Fruit fly (Drosophila melanogaster) whole organism, embryonic: ENCODE results near the gene CG32176.

Experiments
- Aef1 ChIP-seq: fragments of 200-800 bp; sonication (Bioruptor generic); IDR thresholded peaks from 3 replicates; pipeline ENCODE4 v1.3.6; 2022; ENCODE audit warnings: missing biosample characterization, missing genetic modification characterization
- CG11504 ChIP-seq: fragments of 200-800 bp; sonication (Bioruptor generic); optimal IDR thresholded peaks from 3 replicates; lab custom pipeline; 2019; ENCODE audit warnings: missing biosample characterization, mild to moderate bottlenecking, missing genetic modification characterization, moderate library complexity
- CG12219 ChIP-seq: fragments of 200-800 bp; sonication (Bioruptor generic); optimal IDR thresholded peaks from 3 replicates; lab custom pipeline; 2018; ENCODE audit warnings: missing biosample characterization, mild to moderate bottlenecking, missing genetic modification characterization
- CG12769 ChIP-seq: fragments of 200-800 bp; sonication (Bioruptor generic); optimal IDR thresholded peaks from 2 replicates; lab custom pipeline; 2019; ENCODE audit warnings: missing biosample characterization, mild to moderate bottlenecking, missing genetic modification characterization, moderate library complexity
- CG14441 ChIP-seq: fragments of 200-800 bp; sonication (Bioruptor generic); IDR thresholded peaks from 2 replicates; pipeline ENCODE4 v1.3.6; 2022; ENCODE audit warnings: missing biosample characterization, missing genetic modification characterization
- CG14860 ChIP-seq: fragments of 200-800 bp; sonication (Bioruptor generic); IDR thresholded peaks from 3 replicates; pipeline ENCODE4 v1.3.6; 2022; ENCODE audit warnings: missing biosample characterization, missing genetic modification characterization; ENCODE audit not compliant: partially characterized antibody
- CG17186 ChIP-seq: fragments of 200-800 bp; sonication (Bioruptor generic); optimal IDR thresholded peaks from 3 replicates; lab custom pipeline; 2017; ENCODE audit warnings: missing biosample characterization, missing genetic modification reagents, missing genetic modification characterization
- CG17359 ChIP-seq: fragments of 200-800 bp; sonication (Bioruptor generic); optimal IDR thresholded peaks from 3 replicates; lab custom pipeline; 2018; ENCODE audit warnings: missing biosample characterization, mild to moderate bottlenecking, missing genetic modification characterization, moderate library complexity
- CG17568 ChIP-seq: fragments of 200-800 bp; sonication (Bioruptor generic); optimal IDR thresholded peaks from 2 replicates; lab custom pipeline; 2018; ENCODE audit warnings: missing biosample characterization, mild to moderate bottlenecking, missing genetic modification characterization, moderate library complexity
- CG1792 ChIP-seq: fragments of 200-800 bp; sonication (Bioruptor generic); optimal IDR thresholded peaks from 2 replicates; lab custom pipeline; 2016; ENCODE audit warnings: missing biosample characterization, missing genetic modification characterization
- CG18262 ChIP-seq: fragments of 200-800 bp; optimal IDR thresholded peaks from 3 replicates; lab custom pipeline; 2019; ENCODE audit warnings: missing biosample characterization, mild to moderate bottlenecking, missing genetic modification characterization, moderate library complexity
- CG18764 ChIP-seq: fragments of 200-800 bp; sonication (Bioruptor generic); optimal IDR thresholded peaks from 3 replicates; lab custom pipeline; 2016; ENCODE audit warnings: missing biosample characterization, missing genetic modification characterization
- CG3163 ChIP-seq: fragments of 200-800 bp; sonication (Bioruptor generic); optimal IDR thresholded peaks from 3 replicates; lab custom pipeline; 2016; ENCODE audit warnings: missing biosample characterization, missing genetic modification characterization
- CG33213 ChIP-seq: fragments of 200-800 bp; sonication (Bioruptor generic); optimal IDR thresholded peaks from 3 replicates; lab custom pipeline; 2016; ENCODE audit warnings: missing biosample characterization, missing genetic modification characterization
- CG3847 ChIP-seq: fragments of 200-800 bp; sonication (Bioruptor generic); IDR thresholded peaks from 2 replicates; pipeline ENCODE4 v1.3.6; 2022; ENCODE audit warnings: missing biosample characterization, missing genetic modification characterization
- CG4360 ChIP-seq: fragments of 200-800 bp; sonication (Bioruptor generic); IDR thresholded peaks from 2 replicates; pipeline ENCODE4 v1.3.6; 2022; ENCODE audit warnings: missing biosample characterization, missing genetic modification characterization
- CG4617 ChIP-seq: fragments of 200-800 bp; sonication (Bioruptor generic); optimal IDR thresholded peaks from 3 replicates; lab custom pipeline; 2016; ENCODE audit warnings: missing biosample characterization, missing genetic modification characterization, borderline replicate concordance
- CG4730 ChIP-seq: fragments of 200-800 bp; sonication (Bioruptor generic); IDR thresholded peaks from 2 replicates; pipeline ENCODE4 v1.3.6; 2022; ENCODE audit warnings: missing biosample characterization, missing genetic modification characterization
- CG6254 ChIP-seq: fragments of 200-800 bp; sonication (Bioruptor generic); optimal IDR thresholded peaks from 3 replicates; lab custom pipeline; 2017; ENCODE audit warnings: mild to moderate bottlenecking, missing biosample characterization, missing genetic modification reagents, missing genetic modification characterization
- CG7839 ChIP-seq: fragments of 200-800 bp; sonication (Bioruptor generic); optimal IDR thresholded peaks from 3 replicates; lab custom pipeline; 2018; ENCODE audit warnings: missing biosample characterization, mild to moderate bottlenecking, missing genetic modification characterization, moderate library complexity
- CG9876 ChIP-seq: fragments of 200-800 bp; sonication (Bioruptor generic); optimal IDR thresholded peaks from 2 replicates; lab custom pipeline; 2016; ENCODE audit warnings: missing biosample characterization, missing genetic modification characterization
- D ChIP-seq, 2 experiments: fragments of 200-800 bp in 1 of 2; fragments of >200 bp in 1 of 2; sonication (Bioruptor generic) in 1 of 2; optimal IDR thresholded peaks; 2 replicates in 1 of 2; 3 replicates in 1 of 2; lab custom pipeline; 2017; ENCODE audit warnings: mild to moderate bottlenecking in 1 of 2, missing biosample characterization in 1 of 2, missing genetic modification characterization in 1 of 2, missing genetic modification reagents in 1 of 2
- Hmr ChIP-seq: fragments of 200-800 bp; sonication (Bioruptor generic); optimal IDR thresholded peaks from 3 replicates; lab custom pipeline; 2017; ENCODE audit warnings: mild to moderate bottlenecking, missing biosample characterization, missing genetic modification reagents, missing genetic modification characterization
- Max ChIP-seq: fragments of 200-800 bp; sonication (Bioruptor generic); optimal IDR thresholded peaks from 2 replicates; lab custom pipeline; 2016; ENCODE audit warnings: missing biosample characterization, mild to moderate bottlenecking, missing genetic modification characterization
- Mrtf ChIP-seq: fragments of 200-800 bp; sonication (Bioruptor generic); IDR thresholded peaks from 3 replicates; pipeline ENCODE4 v1.3.6; 2022; ENCODE audit warnings: missing biosample characterization, missing genetic modification characterization
- NFAT ChIP-seq: fragments of 200-800 bp; sonication (Bioruptor generic); IDR thresholded peaks from 2 replicates; pipeline ENCODE4 v1.3.6; 2022; ENCODE audit warnings: missing biosample characterization, missing genetic modification characterization
- Nf-YB ChIP-seq: fragments of 200-800 bp; sonication (Bioruptor generic); optimal IDR thresholded peaks from 3 replicates; lab custom pipeline; 2019; ENCODE audit warnings: missing biosample characterization, mild to moderate bottlenecking, missing genetic modification characterization, moderate library complexity
- Optix ChIP-seq: fragments of 200-800 bp; sonication (Bioruptor generic); IDR thresholded peaks from 3 replicates; pipeline ENCODE4 v1.3.6; 2022; ENCODE audit warnings: missing biosample characterization, missing genetic modification characterization
- PHDP ChIP-seq: fragments of 200-800 bp; sonication (Bioruptor generic); optimal IDR thresholded peaks from 3 replicates; lab custom pipeline; 2018; ENCODE audit warnings: missing biosample characterization, mild to moderate bottlenecking, missing genetic modification characterization, moderate library complexity
- Rfx ChIP-seq: fragments of 200-800 bp; sonication (Bioruptor generic); IDR thresholded peaks from 2 replicates; pipeline ENCODE4 v1.3.6; 2022; ENCODE audit warnings: missing biosample characterization, missing genetic modification characterization
- Stat92E ChIP-seq, 3 experiments: fragments of >200 bp in 2 of 3; fragments of 200-800 bp in 1 of 3; sonication (Bioruptor generic) in 1 of 3; optimal IDR thresholded peaks; 2 replicates each; lab custom pipeline; 2017 to 2019; ENCODE audit warnings: missing biosample characterization in 3 of 3, missing genetic modification characterization in 3 of 3, mild to moderate bottlenecking in 1 of 3, moderate library complexity in 1 of 3
- chinmo ChIP-seq: fragments of 200-800 bp; sonication (Bioruptor generic); IDR thresholded peaks from 4 replicates; pipeline ENCODE4 v1.3.6; 2022; ENCODE audit warnings: missing biosample characterization, missing genetic modification characterization; ENCODE audit not compliant: partially characterized antibody
- croc ChIP-seq: fragments of 200-800 bp; sonication (Bioruptor generic); conservative IDR thresholded peaks from 3 replicates; pipeline ENCODE4 v1.3.6; 2022; ENCODE audit warnings: missing biosample characterization, missing genetic modification characterization
- eyg ChIP-seq: fragments of 200-800 bp; sonication (Bioruptor generic); optimal IDR thresholded peaks from 3 replicates; lab custom pipeline; 2016; ENCODE audit warnings: missing biosample characterization, missing genetic modification characterization
- fd96Cb ChIP-seq: fragments of 200-800 bp; sonication (Bioruptor generic); optimal IDR thresholded peaks from 2 replicates; lab custom pipeline; 2018; ENCODE audit warnings: missing biosample characterization, mild to moderate bottlenecking, missing genetic modification characterization, moderate library complexity
- gro ChIP-seq: fragments of 200-800 bp; sonication (Bioruptor generic); optimal IDR thresholded peaks from 2 replicates; lab custom pipeline; 2016; ENCODE audit warnings: missing biosample characterization, missing genetic modification characterization
- hb ChIP-seq: fragments of 200-800 bp; sonication (Bioruptor generic); IDR thresholded peaks from 3 replicates; pipeline ENCODE4 v1.3.6; 2022; ENCODE audit warnings: missing biosample characterization, missing genetic modification characterization; ENCODE audit not compliant: partially characterized antibody
- jing ChIP-seq: fragments of 200-800 bp; sonication (Bioruptor generic); optimal IDR thresholded peaks from 2 replicates; lab custom pipeline; 2018; ENCODE audit warnings: missing biosample characterization, mild to moderate bottlenecking, missing genetic modification characterization
- maf-S ChIP-seq: fragments of 200-800 bp; sonication (Bioruptor generic); optimal IDR thresholded peaks from 2 replicates; lab custom pipeline; 2016; ENCODE audit warnings: missing biosample characterization, missing genetic modification characterization
- nau ChIP-seq: fragments of 200-800 bp; sonication (Bioruptor generic); optimal IDR thresholded peaks from 3 replicates; lab custom pipeline; 2017; ENCODE audit warnings: missing biosample characterization, mild to moderate bottlenecking, missing genetic modification characterization, missing genetic modification reagents
- nerfin-1 ChIP-seq: fragments of 200-800 bp; sonication (Bioruptor generic); optimal IDR thresholded peaks from 3 replicates; lab custom pipeline; 2019; ENCODE audit warnings: missing biosample characterization, mild to moderate bottlenecking, missing genetic modification characterization, moderate library complexity
- nmo ChIP-seq: fragments of 200-800 bp; sonication (Bioruptor generic); optimal IDR thresholded peaks from 2 replicates; lab custom pipeline; 2018; ENCODE audit warnings: missing biosample characterization, mild to moderate bottlenecking, missing genetic modification characterization, moderate library complexity
- phol ChIP-seq: fragments of 200-800 bp; sonication (Bioruptor generic); optimal IDR thresholded peaks from 3 replicates; lab custom pipeline; 2018; ENCODE audit warnings: missing biosample characterization, mild to moderate bottlenecking, missing genetic modification characterization, moderate library complexity
- schlank ChIP-seq: fragments of 200-800 bp; sonication (Bioruptor generic); optimal IDR thresholded peaks from 2 replicates; lab custom pipeline; 2018; ENCODE audit warnings: missing biosample characterization, mild to moderate bottlenecking, missing genetic modification characterization
- slbo ChIP-seq: fragments of 200-800 bp; sonication (Bioruptor generic); IDR thresholded peaks from 2 replicates; pipeline ENCODE4 v1.3.6; 2022; ENCODE audit warnings: missing biosample characterization, missing genetic modification characterization
- tup ChIP-seq: fragments of 200-800 bp; sonication (Bioruptor generic); optimal IDR thresholded peaks from 2 replicates; lab custom pipeline; 2016; ENCODE audit warnings: missing biosample characterization, mild to moderate bottlenecking, missing genetic modification characterization, moderate library complexity
- unc-4 ChIP-seq: fragments of 200-800 bp; sonication (Bioruptor generic); IDR thresholded peaks from 2 replicates; pipeline ENCODE4 v1.3.6; 2022; ENCODE audit warnings: missing biosample characterization, missing genetic modification characterization; ENCODE audit not compliant: partially characterized antibody
- yki ChIP-seq: fragments of >200 bp; optimal IDR thresholded peaks from 3 replicates; lab custom pipeline; 2018
- zfh1 ChIP-seq: fragments of 200-800 bp; sonication (Bioruptor generic); IDR thresholded peaks from 3 replicates; pipeline ENCODE4 v1.3.6; 2022; ENCODE audit warnings: missing biosample characterization, missing genetic modification characterization

Gene CG32176

DNA sequence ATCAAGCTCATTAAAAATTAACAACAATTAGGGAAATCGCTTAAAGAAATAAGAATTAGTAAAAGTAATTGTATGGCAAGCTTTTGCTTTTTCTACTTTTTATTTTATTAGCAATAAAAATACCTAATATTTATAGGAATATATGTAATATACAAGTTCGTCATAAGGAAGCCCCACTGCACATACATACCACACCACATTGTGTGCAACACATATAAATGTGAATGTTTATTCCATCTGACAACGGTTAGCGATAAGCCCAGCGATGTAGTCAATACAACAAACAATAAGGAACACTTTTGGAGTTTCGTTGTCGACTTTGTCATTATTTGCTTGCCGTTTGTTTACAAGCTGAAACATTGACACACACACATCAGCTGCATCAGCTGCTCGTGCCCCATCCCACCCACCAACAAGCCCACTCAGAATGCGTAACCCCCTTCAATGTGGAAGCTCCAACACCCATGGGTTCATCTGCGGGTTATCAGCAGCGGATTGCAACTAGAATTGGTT is 51.7 kb downstream of the CG32176 start (continued):
- TF ChIP-seq slbo (GFP tag; lab: Robert Waterston, UW), result no peak
- peak; percentile 79 for TF ChIP-seq CG18262 (tag; lab: Kevin White, UChicago)
- no peak for TF ChIP-seq Aef1
- TF ChIP-seq fd96Cb (tag; lab: Kevin White, UChicago), result peak; percentile 61
- TF ChIP-seq CG4617 (GFP tag; lab: Kevin White, UChicago), result peak; percentile 29
- peak; percentile 86 for TF ChIP-seq CG17359 (tag; lab: Kevin White, UChicago)
- TF ChIP-seq NFAT, result no peak
- TF ChIP-seq zfh1 (GFP tag; lab: Robert Waterston, UW), result peak; percentile 81
- TF ChIP-seq hb (GFP tag; lab: Robert Waterston, UW), result no peak
- peak; percentile 90 for TF ChIP-seq nerfin-1 (tag; lab: Kevin White, UChicago)
- TF ChIP-seq Optix (GFP tag; lab: Robert Waterston, UW), result peak; percentile 42; the same call in 2 of the 3 replicates
- TF ChIP-seq chinmo (GFP tag; lab: Robert Waterston, UW), result 0 out of 4 replicates have a peak, but pooled peaks have one; percentile 23
- no peak for TF ChIP-seq CG4730 (GFP tag; lab: Robert Waterston, UW)
- TF ChIP-seq CG17568, result peak; percentile 89
- TF ChIP-seq unc-4 (GFP tag; lab: Robert Waterston, UW), result no peak
- TF ChIP-seq CG14860 (GFP tag; lab: Robert Waterston, UW), result no peak
- TF ChIP-seq CG12219 (GFP tag; lab: Kevin White, UChicago), result peak; percentile 84
- peak; percentile 48 for TF ChIP-seq phol (tag; lab: Kevin White, UChicago)
- TF ChIP-seq D (optimal IDR thresholded peaks at IDR 0.05; lab: Kevin White, UChicago), result no peak
- TF ChIP-seq D (GFP tag; optimal IDR thresholded peaks at IDR 0.05; lab: Kevin White, UChicago), result peak; percentile 88
- peak; percentile 46 for TF ChIP-seq croc
- TF ChIP-seq Nf-YB (GFP tag; lab: Kevin White, UChicago), result peak; percentile 66
- TF ChIP-seq CG3163, result no peak
- TF ChIP-seq jing (GFP tag; lab: Kevin White, UChicago), result no peak
- no peak for TF ChIP-seq CG3847 (GFP tag; lab: Robert Waterston, UW)
- peak; percentile 16 for TF ChIP-seq eyg
- TF ChIP-seq nmo, result peak; percentile 57
- peak; percentile 37 for TF ChIP-seq CG7839
- peak; percentile 45 for TF ChIP-seq CG12769
- TF ChIP-seq tup (GFP tag; lab: Kevin White, UChicago), result peak; percentile 62
- peak; percentile 39 for TF ChIP-seq Max (GFP tag; lab: Kevin White, UChicago)
- TF ChIP-seq CG6254 (GFP tag; lab: Kevin White, UChicago), result peak; percentile 92
- TF ChIP-seq CG33213, result peak; percentile 68
- no peak for TF ChIP-seq yki (lab: Kevin White, UChicago)
- no peak for TF ChIP-seq CG14441 (GFP tag; lab: Robert Waterston, UW)
- peak; percentile 88 for TF ChIP-seq CG17186 (GFP tag; lab: Kevin White, UChicago)
- peak; percentile 63 for TF ChIP-seq CG11504
- TF ChIP-seq CG18764 (GFP tag; lab: Kevin White, UChicago), result peak; percentile 80
- peak in 1 of 3 experiments; percentile 31 for TF ChIP-seq Stat92E (GFP tag; optimal IDR thresholded peaks at IDR 0.05; lab: Kevin White, UChicago)
- TF ChIP-seq nau (GFP tag; lab: Kevin White, UChicago), result peak; percentile 90
- peak; percentile 73 for TF ChIP-seq CG1792 (GFP tag; lab: Kevin White, UChicago)
- 0 out of 3 replicates have a peak, but pooled peaks have one; percentile 16 for TF ChIP-seq Mrtf
- TF ChIP-seq PHDP (tag; lab: Kevin White, UChicago), result peak; percentile 78
- TF ChIP-seq maf-S (GFP tag; lab: Kevin White, UChicago), result peak; percentile 34
- TF ChIP-seq CG9876 (GFP tag; lab: Kevin White, UChicago), result peak; percentile 42
- TF ChIP-seq gro (GFP tag; lab: Kevin White, UChicago), result no peak
- TF ChIP-seq schlank (tag; lab: Kevin White, UChicago), result no peak
- TF ChIP-seq Hmr (GFP tag; lab: Kevin White, UChicago), result no peak
- peak; percentile 71 for TF ChIP-seq CG4360
- TF ChIP-seq Rfx (GFP tag; lab: Robert Waterston, UW), result no peak
